Worm (Caenorhabditis elegans) whole organism, L4 larva: ENCODE measurements around the gene cdc-50.B.
"Not testable (repeated sequence)": the region's sequence is repeated elsewhere in the genome, so short reads cannot be mapped to it uniquely, and the experiment has no call there.

Experiments used
- D1046.2 ChIP-seq: fragments of 200-800 bp; sonication (Bioruptor generic); IDR thresholded peaks from 2 replicates; pipeline ENCODE4 v1.3.6; 2022; ENCODE audit warnings: missing genetic modification characterization, missing compliant biosample characterization
- Y5F2A.4 ChIP-seq: fragments of 200-800 bp; sonication (Bioruptor generic); optimal IDR thresholded peaks from 2 replicates; lab custom pipeline; 2018; ENCODE audit warnings: mild to moderate bottlenecking, missing genetic modification characterization, missing compliant biosample characterization
- Y75B8A.6 ChIP-seq: fragments of 200-800 bp; sonication (Bioruptor generic); IDR thresholded peaks from 2 replicates; pipeline ENCODE4 v1.3.6; 2022; ENCODE audit warnings: missing genetic modification reagents, missing genetic modification characterization, missing compliant biosample characterization
- aha-1 ChIP-seq: fragments of 150-350 bp; peaks from one replicate; lab custom pipeline; 2014; ENCODE audit warnings: missing biosample characterization, missing genetic modification characterization
- ama-1 ChIP-seq: fragments of 150-350 bp; optimal IDR thresholded peaks from 2 replicates; lab custom pipeline; 2014; ENCODE audit warnings: inconsistent platforms, mixed read lengths
- ceh-20 ChIP-seq: fragments of 200-800 bp; sonication (Bioruptor generic); IDR thresholded peaks from 2 replicates; pipeline ENCODE4 v1.3.6; 2022; ENCODE audit warnings: missing genetic modification reagents, missing genetic modification characterization, missing compliant biosample characterization
- ceh-44 ChIP-seq: fragments of 200-800 bp; sonication (Bioruptor generic); IDR thresholded peaks from 2 replicates; pipeline ENCODE4 v1.3.6; 2022; ENCODE audit warnings: missing genetic modification reagents, missing genetic modification characterization, missing compliant biosample characterization
- cey-2 ChIP-seq: sonication (generic microtip); optimal IDR thresholded peaks from 3 replicates; lab custom pipeline; 2017; ENCODE audit warnings: missing genetic modification characterization, mild to moderate bottlenecking, missing compliant biosample characterization, antibody characterized with exemption, borderline replicate concordance; ENCODE audit not compliant: insufficient read depth
- ctbp-1 ChIP-seq: fragments of 200-800 bp; sonication (Bioruptor generic); IDR thresholded peaks from 2 replicates; pipeline ENCODE4 v1.3.6; 2022; ENCODE audit warnings: missing genetic modification reagents, missing genetic modification characterization, missing compliant biosample characterization
- daf-16 ChIP-seq, 3 experiments: sonication (generic microtip); optimal IDR thresholded peaks; 2 replicates each; lab custom pipeline; 2016 to 2017; ENCODE audit warnings: missing genetic modification characterization in 3 of 3, missing genetic modification reagents in 3 of 3, mild to moderate bottlenecking in 2 of 3, missing compliant biosample characterization in 2 of 3, missing biosample characterization in 1 of 3, moderate library complexity in 1 of 3
- dpl-1 ChIP-seq: fragments of 150-350 bp; optimal IDR thresholded peaks from 2 replicates; lab custom pipeline; 2014; ENCODE audit warnings: missing biosample characterization, missing genetic modification reagents, missing genetic modification characterization
- egl-43 ChIP-seq: fragments of 200-800 bp; sonication (Bioruptor generic); IDR thresholded peaks from 2 replicates; pipeline ENCODE4 v1.3.6; 2022; ENCODE audit warnings: missing genetic modification reagents, missing genetic modification characterization, missing compliant biosample characterization
- gei-8 ChIP-seq: fragments of 200-800 bp; sonication (Bioruptor generic); optimal IDR thresholded peaks from 2 replicates; lab custom pipeline; 2018; ENCODE audit warnings: mild to moderate bottlenecking, missing genetic modification characterization, missing compliant biosample characterization
- hif-1 ChIP-seq, 2 experiments: sonication (generic microtip); optimal IDR thresholded peaks; 2 replicates each; lab custom pipeline; 2016 to 2017; ENCODE audit warnings: missing compliant biosample characterization in 2 of 2, missing genetic modification characterization in 2 of 2, missing genetic modification reagents in 2 of 2, missing genotype in 2 of 2, mild to moderate bottlenecking in 1 of 2
- jun-1 ChIP-seq: fragments of 150-350 bp; optimal IDR thresholded peaks from 2 replicates; lab custom pipeline; 2014; ENCODE audit warnings: missing biosample characterization, missing genetic modification reagents, missing genetic modification characterization
- lin-38 ChIP-seq: fragments of 200-800 bp; sonication (Bioruptor generic); IDR thresholded peaks from 2 replicates; pipeline ENCODE4 v1.3.6; 2022; ENCODE audit warnings: missing genetic modification reagents, missing genetic modification characterization, missing compliant biosample characterization
- lsy-2 ChIP-seq, 2 experiments: fragments of 150-350 bp in 1 of 2; sonication (generic microtip) in 1 of 2; optimal IDR thresholded peaks; 2 replicates each; lab custom pipeline; 2014 to 2017; ENCODE audit warnings: missing biosample characterization in 2 of 2, missing genetic modification characterization in 2 of 2
- madf-5 ChIP-seq, 2 experiments: fragments of 200-800 bp; sonication (Bioruptor generic); IDR thresholded peaks; 2 replicates each; pipeline ENCODE4 v1.3.6; 2022; ENCODE audit warnings: missing compliant biosample characterization in 2 of 2, missing genetic modification characterization in 2 of 2
- mxl-3 ChIP-seq: fragments of 200-800 bp; sonication (Bioruptor generic); optimal IDR thresholded peaks from 2 replicates; lab custom pipeline; 2018; ENCODE audit warnings: mild to moderate bottlenecking, missing genetic modification characterization, missing compliant biosample characterization
- nhr-10 ChIP-seq: fragments of 150-350 bp; optimal IDR thresholded peaks from 2 replicates; lab custom pipeline; 2014; ENCODE audit warnings: missing biosample characterization, missing genetic modification characterization
- nhr-102 ChIP-seq: sonication (generic microtip); optimal IDR thresholded peaks from 2 replicates; lab custom pipeline; 2016; ENCODE audit warnings: mild to moderate bottlenecking, missing genetic modification characterization, moderate library complexity, missing compliant biosample characterization
- nhr-11 ChIP-seq: fragments of 150-350 bp; optimal IDR thresholded peaks from 2 replicates; lab custom pipeline; 2014; ENCODE audit warnings: missing biosample characterization, missing genetic modification characterization
- nhr-25 ChIP-seq: sonication (generic microtip); optimal IDR thresholded peaks from 2 replicates; lab custom pipeline; 2017; ENCODE audit warnings: missing genetic modification characterization, mild to moderate bottlenecking, missing compliant biosample characterization, antibody characterized with exemption, moderate library complexity, borderline replicate concordance; ENCODE audit not compliant: insufficient read depth
- nhr-28 ChIP-seq: fragments of 150-350 bp; optimal IDR thresholded peaks from 2 replicates; lab custom pipeline; 2014; ENCODE audit warnings: missing biosample characterization, missing genetic modification characterization
- nhr-41 ChIP-seq: fragments of 200-800 bp; sonication (Bioruptor generic); IDR thresholded peaks from 2 replicates; pipeline ENCODE4 v1.3.6; 2022; ENCODE audit warnings: missing genetic modification reagents, missing genetic modification characterization, missing compliant biosample characterization
- nhr-42 ChIP-seq: fragments of 200-800 bp; sonication (Bioruptor generic); IDR thresholded peaks from 2 replicates; pipeline ENCODE4 v1.3.6; 2022; ENCODE audit warnings: missing genetic modification characterization, missing compliant biosample characterization
- nhr-76 ChIP-seq: fragments of 150-350 bp; optimal IDR thresholded peaks from 2 replicates; lab custom pipeline; 2014; ENCODE audit warnings: missing biosample characterization, missing genetic modification characterization
- nhr-77 ChIP-seq: fragments of 150-350 bp; optimal IDR thresholded peaks from 2 replicates; lab custom pipeline; 2014; ENCODE audit warnings: missing biosample characterization, missing genetic modification characterization
- php-3 ChIP-seq: fragments of 200-800 bp; sonication (Bioruptor generic); IDR thresholded peaks from 2 replicates; pipeline ENCODE4 v1.3.6; 2022; ENCODE audit warnings: missing genetic modification reagents, missing genetic modification characterization, missing compliant biosample characterization
- pqm-1 ChIP-seq: sonication (generic microtip); optimal IDR thresholded peaks from 2 replicates; lab custom pipeline; 2017; ENCODE audit warnings: missing biosample characterization, missing genetic modification characterization
- sdz-12 ChIP-seq: fragments of 200-800 bp; sonication (Bioruptor generic); optimal IDR thresholded peaks from 2 replicates; lab custom pipeline; 2018; ENCODE audit warnings: mild to moderate bottlenecking, missing genetic modification characterization, missing compliant biosample characterization
- spr-3 ChIP-seq: fragments of 200-800 bp; sonication (Bioruptor generic); optimal IDR thresholded peaks from 2 replicates; lab custom pipeline; 2018; ENCODE audit warnings: mild to moderate bottlenecking, missing genetic modification characterization, missing compliant biosample characterization
- tag-97 ChIP-seq: fragments of 200-800 bp; sonication (Bioruptor generic); IDR thresholded peaks from 2 replicates; pipeline ENCODE4 v1.3.6; 2022; ENCODE audit warnings: missing genetic modification characterization, missing compliant biosample characterization
- unc-62 ChIP-seq, 3 experiments: fragments of 150-350 bp in 1 of 3; sonication (generic microtip); optimal IDR thresholded peaks in 2 of 3; peaks in 1 of 3; 1 replicate in 1 of 3; 2 replicates in 2 of 3; lab custom pipeline; 2014 to 2017; ENCODE audit warnings: missing biosample characterization in 3 of 3, missing genetic modification characterization in 3 of 3, missing genetic modification reagents in 3 of 3, missing genotype in 1 of 3
- zag-1 ChIP-seq: fragments of 150-350 bp; optimal IDR thresholded peaks from 2 replicates; lab custom pipeline; 2014; ENCODE audit warnings: missing biosample characterization, missing genetic modification characterization
- zfp-3 ChIP-seq: fragments of 200-800 bp; sonication (Bioruptor generic); conservative IDR thresholded peaks from 2 replicates; pipeline ENCODE4 v1.3.6; 2022; ENCODE audit warnings: missing genetic modification reagents, missing genetic modification characterization, missing compliant biosample characterization

cdc-50.B gene

DNA sequence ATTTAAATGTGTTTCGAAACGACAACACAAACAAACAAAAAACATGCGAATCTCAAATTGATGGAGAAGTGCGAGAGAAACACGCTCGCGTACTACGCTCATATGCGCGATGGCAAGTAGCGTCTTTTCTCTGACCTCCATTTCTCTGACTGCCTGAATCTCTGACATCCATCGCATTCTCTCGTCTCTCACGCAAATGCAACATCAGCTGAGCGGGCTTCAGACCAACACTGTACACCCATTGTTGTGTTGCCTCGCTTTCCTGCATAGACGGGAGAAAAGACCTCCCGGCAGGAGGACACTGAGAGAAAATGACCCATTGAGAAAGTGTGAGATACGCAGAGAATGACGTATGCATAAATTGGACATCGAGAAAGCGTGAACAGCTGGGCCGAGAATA is 17.5 kb downstream of the cdc-50.B start (continued):
- 0 out of 2 replicates have a peak, but pooled peaks have one; percentile 32 for TF ChIP-seq ceh-20 (GFP tag; lab: Robert Waterston, UW)
- peak in 1 of 2 experiments; percentile 98 for TF ChIP-seq unc-62 (GFP tag; optimal IDR thresholded peaks at IDR 0.05 in 1 of 2; lab: Kevin White, UChicago)
- no peak for TF ChIP-seq unc-62 (tag; optimal IDR thresholded peaks at IDR 0.05; lab: Kevin White, UChicago)
- 0 out of 2 replicates have a peak, but pooled peaks have one; percentile 17 for TF ChIP-seq nhr-41 (GFP tag; lab: Robert Waterston, UW)
- peak in 1 of 2 experiments; percentile 54 for TF ChIP-seq hif-1 (tag; optimal IDR thresholded peaks at IDR 0.05; lab: Kevin White, UChicago)
- TF ChIP-seq lin-38 (GFP tag; lab: Robert Waterston, UW), result no peak
- TF ChIP-seq zag-1 (tag; lab: Kevin White, UChicago), result no peak
- no peak for TF ChIP-seq cey-2
- peak; percentile 78 for TF ChIP-seq nhr-25 (tag; lab: Kevin White, UChicago)
- peak; percentile 42 for TF ChIP-seq pqm-1 (tag; lab: Kevin White, UChicago)
- peak; percentile 11 for TF ChIP-seq jun-1 (tag; lab: Kevin White, UChicago)
- peak; percentile 55 for TF ChIP-seq nhr-11
- peak; percentile 82 for TF ChIP-seq nhr-28 (tag; lab: Kevin White, UChicago)

DNA sequence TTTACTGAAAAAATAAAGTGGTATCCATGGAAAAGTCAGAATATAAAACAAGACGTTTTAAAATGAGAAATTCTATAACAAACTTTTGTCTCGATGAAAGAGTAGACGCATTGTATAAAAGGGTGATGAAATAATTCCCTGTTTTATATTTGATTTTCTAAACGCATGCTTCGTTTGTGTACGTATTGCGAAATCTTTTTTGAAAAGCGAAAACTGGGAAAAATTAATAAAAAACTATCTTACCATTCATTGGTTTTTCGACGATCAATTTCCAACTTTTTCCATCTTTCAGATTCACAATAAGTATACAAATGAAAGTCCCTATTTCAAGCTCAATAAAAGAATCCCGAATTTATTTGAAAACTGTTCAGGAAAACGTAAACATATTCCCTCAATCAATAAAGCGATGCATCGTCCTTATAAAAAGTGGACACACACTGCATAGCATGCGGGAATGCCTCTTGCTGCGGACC is 20.2 kb downstream of the cdc-50.B start, which contains the start of gene C33D9.13:
Gene C33D9.13, minus strand, starts transcription at position 423 of the 473 bp plus-strand sequence.
- TF ChIP-seq nhr-77 (tag; lab: Kevin White, UChicago) (no peak), nhr-10 (tag; lab: Kevin White, UChicago) (no peak), ama-1 (lab: Kevin White, UChicago) (no peak), egl-43 (GFP tag; lab: Robert Waterston, UW) (no peak), Y75B8A.6 (no peak), zfp-3 (no peak), sdz-12 (GFP tag; lab: Kevin White, UChicago) (no peak), ctbp-1 (no peak), Y5F2A.4 (GFP tag; lab: Kevin White, UChicago) (no peak), madf-5 (GFP tag; IDR thresholded peaks at IDR 0.05; lab: Robert Waterston, UW) (no peak), D1046.2 (GFP tag; lab: Robert Waterston, UW) (no peak), pqm-1 (tag; lab: Kevin White, UChicago) (no peak), nhr-102 (tag; lab: Kevin White, UChicago) (no peak), mxl-3 (no peak), dpl-1 (GFP tag; lab: Kevin White, UChicago) (no peak), nhr-42 (GFP tag; lab: Robert Waterston, UW) (no peak), spr-3 (no peak), nhr-76 (tag; lab: Kevin White, UChicago) (no peak), php-3 (GFP tag; lab: Robert Waterston, UW) (no peak)

DNA sequence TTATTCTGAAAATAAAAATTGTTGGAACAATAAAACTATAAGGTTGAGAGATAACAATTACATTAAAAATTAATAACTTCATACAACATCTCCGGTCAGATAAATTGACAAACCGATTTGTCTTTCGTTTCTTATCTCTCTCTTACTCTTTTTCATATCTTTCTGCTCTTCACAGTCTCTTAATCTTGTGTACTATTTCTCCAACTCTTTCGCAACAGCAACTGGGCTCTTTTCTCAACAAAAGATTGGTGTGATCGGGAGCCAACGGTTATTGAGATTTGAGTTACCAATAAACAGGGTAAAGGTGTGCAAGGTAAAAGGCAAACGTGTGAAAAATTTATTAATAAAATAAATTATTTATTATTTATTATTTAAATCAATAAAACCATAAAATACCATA is 22.0 kb downstream of the cdc-50.B start, which contains the start of gene C33D9.8:
Gene C33D9.8, minus strand, starts transcription at position 99 of the 400 bp plus-strand sequence.
- TF ChIP-seq aha-1 (tag; lab: Kevin White, UChicago), result no peak
- no peak for TF ChIP-seq tag-97
- TF ChIP-seq mxl-3, result no peak
- TF ChIP-seq daf-16 (GFP tag; optimal IDR thresholded peaks at IDR 0.05; lab: Kevin White, UChicago), result no peak
- TF ChIP-seq daf-16 (tag; optimal IDR thresholded peaks at IDR 0.05; lab: Kevin White, UChicago), result peak; percentile 24
- TF ChIP-seq D1046.2 (GFP tag; lab: Robert Waterston, UW), result no peak
- TF ChIP-seq php-3 (GFP tag; lab: Robert Waterston, UW), result no peak
- no peak for TF ChIP-seq lsy-2 (tag; optimal IDR thresholded peaks at IDR 0.05; lab: Kevin White, UChicago)

DNA sequence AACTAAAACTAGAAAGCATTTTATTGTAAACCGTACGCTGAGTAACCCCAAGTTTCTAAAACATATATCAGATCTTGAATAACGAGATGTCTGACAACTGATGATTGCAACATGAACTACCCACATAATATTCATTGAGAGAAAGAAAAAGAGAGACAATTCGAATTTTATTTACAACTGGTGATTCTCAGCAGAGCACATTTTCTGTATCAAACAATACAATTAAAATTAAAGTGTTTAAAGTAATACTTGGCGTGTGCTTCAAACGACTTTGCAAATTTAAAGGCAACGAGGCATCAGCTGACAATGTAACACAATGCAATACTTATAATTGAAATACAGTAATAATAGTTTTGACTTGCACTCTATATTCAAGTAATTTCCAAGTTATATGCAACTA is 23.4 kb downstream of the cdc-50.B start, which contains the start of gene C33D9.10:
Gene C33D9.10, minus strand, starts transcription at position 101 of the 400 bp plus-strand sequence.
- not testable (repeated sequence) for TF ChIP-seq gei-8; lin-38 (GFP tag; lab: Robert Waterston, UW); ceh-44 (GFP tag; lab: Robert Waterston, UW)
